Worm (Caenorhabditis elegans) whole organism, late embryonic: Measurements from ENCODE around the gene cyp-33C1.

Source experiments
- K02D7.2 ChIP-seq: sonication (generic microtip); optimal IDR thresholded peaks from 2 replicates; lab custom pipeline; 2017; ENCODE audit warnings: mild to moderate bottlenecking, missing genetic modification characterization, missing compliant biosample characterization
- elt-2 ChIP-seq: sonication (generic microtip); optimal IDR thresholded peaks from 2 replicates; lab custom pipeline; 2016; ENCODE audit warnings: missing genetic modification reagents, missing genetic modification characterization, missing compliant biosample characterization
- hlh-13 ChIP-seq: fragments of 200-800 bp; sonication (Bioruptor generic); optimal IDR thresholded peaks from 2 replicates; lab custom pipeline; 2018; ENCODE audit warnings: mild to moderate bottlenecking, missing genetic modification characterization, missing compliant biosample characterization
- lim-6 ChIP-seq: sonication (generic microtip); optimal IDR thresholded peaks from 2 replicates; lab custom pipeline; 2016; ENCODE audit warnings: missing genetic modification characterization, missing compliant biosample characterization
- pha-4 ChIP-seq: fragments of 150-350 bp; optimal IDR thresholded peaks from 2 replicates; lab custom pipeline; 2018; ENCODE audit warnings: missing biosample characterization, missing genetic modification reagents, missing genetic modification characterization
- sox-4 ChIP-seq: sonication (generic microtip); optimal IDR thresholded peaks from 2 replicates; lab custom pipeline; 2017; ENCODE audit warnings: mild to moderate bottlenecking, missing genetic modification characterization, inconsistent platforms, missing compliant biosample characterization

DNA sequence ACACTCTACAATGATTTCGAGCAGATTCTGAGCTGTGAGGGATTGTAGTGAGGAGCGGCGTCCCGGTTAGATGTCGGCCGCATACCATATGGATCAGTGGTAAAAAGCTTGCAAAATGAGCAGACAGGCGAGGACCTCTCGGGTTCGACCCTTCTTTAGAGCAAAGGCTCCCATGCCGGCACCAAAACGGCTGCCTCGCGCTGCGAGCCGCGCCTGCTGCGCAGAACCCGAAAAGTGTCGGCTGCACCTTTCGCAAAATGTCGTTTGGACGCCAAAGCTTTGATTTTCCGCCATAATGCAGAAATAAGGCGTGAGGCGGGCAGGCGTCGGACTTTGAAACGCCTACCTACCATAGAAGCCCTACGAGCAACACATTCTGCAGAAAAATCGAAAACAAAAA lies 11.1 kb downstream of the cyp-33C1 start:
- no peak for TF ChIP-seq sox-4 (tag; lab: Kevin White, UChicago)
- no peak for TF ChIP-seq lim-6 (tag; lab: Kevin White, UChicago)
- TF ChIP-seq hlh-13 (GFP tag; lab: Kevin White, UChicago): no peak
- TF ChIP-seq pha-4 (tag; lab: Kevin White, UChicago): no peak
- TF ChIP-seq elt-2 (tag; lab: Kevin White, UChicago): no peak
- no peak for TF ChIP-seq K02D7.2 (tag; lab: Kevin White, UChicago)
